Fruit fly (Drosophila melanogaster): ENCODE data around the gene CG15922.

CG15922 gene

DNA sequence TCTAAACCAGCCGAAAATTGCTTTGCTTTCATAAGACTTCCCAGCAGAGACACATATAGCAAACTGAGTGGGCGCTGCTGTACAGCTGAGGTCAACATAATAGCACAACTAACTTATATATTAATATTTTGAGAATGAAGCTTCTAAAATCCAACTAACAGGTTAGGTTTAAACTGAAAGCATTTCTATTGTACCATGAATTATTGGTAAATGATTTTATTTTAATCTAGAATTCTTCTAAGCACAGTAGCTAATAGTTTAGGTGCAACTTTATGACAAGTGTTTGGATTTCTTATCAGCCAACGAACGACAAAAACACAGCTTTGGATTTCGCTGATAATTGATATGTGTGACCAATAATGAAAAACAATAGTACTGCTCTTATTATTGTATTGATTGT is 5.1 kb downstream of the CG15922 start:
- TF ChIP-seq HLH106 (tag; optimal IDR thresholded peaks at IDR 0.05) (peak; percentile 23), psq (GFP tag; optimal IDR thresholded peaks at IDR 0.05) (no peak), Vsx2 (GFP tag; optimal IDR thresholded peaks at IDR 0.05; ENCODE audit: partially characterized antibody) (no peak), woc (GFP tag; optimal IDR thresholded peaks at IDR 0.05) (peak; percentile 45), Hr83 (GFP tag; optimal IDR thresholded peaks at IDR 0.05; ENCODE audit: poor library complexity, severe bottlenecking) (no peak), OdsH (GFP tag; optimal IDR thresholded peaks at IDR 0.05) (no peak), dsf (GFP tag; optimal IDR thresholded peaks at IDR 0.05; ENCODE audit: borderline replicate concordance) (no peak), jim (GFP tag; optimal IDR thresholded peaks at IDR 0.05) (no peak), dl (GFP tag; optimal IDR thresholded peaks at IDR 0.05; ENCODE audit: insufficient read depth in 1 of 2, partially characterized antibody in 2 of 2) (no peak), GATAd (GFP tag; optimal IDR thresholded peaks at IDR 0.05) (no peak), sage (GFP tag; optimal IDR thresholded peaks at IDR 0.05) (no peak), rgr (GFP tag; optimal IDR thresholded peaks at IDR 0.05) (no peak), Myc (optimal IDR thresholded peaks at IDR 0.05) (no peak), h (GFP tag; optimal IDR thresholded peaks at IDR 0.05) (peak; percentile 59), lola (GFP tag; optimal IDR thresholded peaks at IDR 0.05) (no peak), tai (GFP tag; optimal IDR thresholded peaks at IDR 0.05) (no peak), CrebA (GFP tag; optimal IDR thresholded peaks at IDR 0.05; ENCODE audit: borderline replicate concordance) (no peak), Dfd (GFP tag; optimal IDR thresholded peaks at IDR 0.05) (no peak), pan (optimal IDR thresholded peaks at IDR 0.05) (no peak), foxo (GFP tag; optimal IDR thresholded peaks at IDR 0.05) (peak in 1 of 2 experiments; percentile 71), fru (GFP tag; optimal IDR thresholded peaks at IDR 0.05) (peak; percentile 60), Sp1 (GFP tag; optimal IDR thresholded peaks at IDR 0.05) (no peak)

DNA sequence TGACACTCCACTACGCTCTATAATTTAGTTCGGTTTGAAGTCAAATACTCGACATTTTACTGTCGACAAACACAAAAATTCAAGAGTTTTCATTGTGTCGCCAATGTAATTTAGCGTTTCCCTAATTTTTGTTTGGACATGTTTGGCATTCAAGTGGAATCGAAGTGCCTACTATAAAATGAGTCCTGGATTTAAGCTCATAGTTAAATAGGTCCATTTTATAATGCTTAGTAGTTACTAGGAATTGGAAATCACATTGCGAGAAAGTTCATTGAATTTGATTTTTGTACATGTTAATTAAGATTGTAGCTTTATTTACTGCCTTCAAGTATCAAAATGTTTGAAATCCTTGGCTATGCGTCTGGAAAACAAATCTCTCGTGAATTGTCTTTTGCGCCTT is 5.8 kb downstream of the CG15922 start, which contains the start of gene att-ORFB:
Gene att-ORFB, minus strand, starts transcription at position 101 of the 400 bp plus-strand sequence.
- no peak for TF ChIP-seq Dfd (GFP tag; optimal IDR thresholded peaks at IDR 0.05)
- no peak for TF ChIP-seq sv (GFP tag; optimal IDR thresholded peaks at IDR 0.05)
- no peak for TF ChIP-seq Vsx2 (GFP tag; optimal IDR thresholded peaks at IDR 0.05; ENCODE audit: partially characterized antibody)
- no peak for TF ChIP-seq Myc (optimal IDR thresholded peaks at IDR 0.05)
- no peak for TF ChIP-seq Dif (GFP tag; optimal IDR thresholded peaks at IDR 0.05; ENCODE audit: partially characterized antibody)
- no peak for TF ChIP-seq ey (GFP tag; optimal IDR thresholded peaks at IDR 0.05)
- TF ChIP-seq brk (GFP tag; optimal IDR thresholded peaks at IDR 0.05): no peak
- no peak for TF ChIP-seq OdsH (GFP tag; optimal IDR thresholded peaks at IDR 0.05)
- TF ChIP-seq pan (optimal IDR thresholded peaks at IDR 0.05): no peak
- TF ChIP-seq lola (GFP tag; optimal IDR thresholded peaks at IDR 0.05): no peak
- TF ChIP-seq Sp1 (GFP tag; optimal IDR thresholded peaks at IDR 0.05): no peak

DNA sequence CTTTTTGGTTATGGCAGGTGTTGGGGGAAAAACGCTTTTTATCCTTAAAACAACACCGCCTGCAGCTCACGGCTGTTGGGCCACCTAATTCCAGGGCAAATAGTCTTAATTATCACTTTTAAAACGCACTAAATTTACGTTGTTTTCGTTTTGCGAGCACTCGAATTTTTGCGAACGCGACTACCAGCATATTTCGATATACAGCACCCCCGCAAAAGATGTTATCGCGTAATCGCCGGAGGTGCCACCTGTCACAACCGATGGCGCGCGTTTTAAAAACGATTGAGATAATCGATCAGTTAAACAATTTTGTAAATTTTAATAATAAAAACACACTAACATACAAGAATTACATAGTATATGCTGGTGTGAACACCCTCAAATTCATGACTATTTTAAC is 8.0 kb downstream of the CG15922 start, which contains the start of gene Stat92E:
Gene Stat92E, minus strand, starts transcription at position 219 of the 400 bp plus-strand sequence.
- TF ChIP-seq Sp1 (GFP tag; optimal IDR thresholded peaks at IDR 0.05) (no peak), h (GFP tag; optimal IDR thresholded peaks at IDR 0.05) (peak; percentile 13), sage (GFP tag; optimal IDR thresholded peaks at IDR 0.05) (no peak), tai (GFP tag; optimal IDR thresholded peaks at IDR 0.05) (no peak), dl (GFP tag; optimal IDR thresholded peaks at IDR 0.05; ENCODE audit: insufficient read depth in 1 of 2, partially characterized antibody in 2 of 2) (peak in 1 of 2 experiments; percentile 6), Rel (GFP tag; optimal IDR thresholded peaks at IDR 0.05) (no peak), Rel (tag; optimal IDR thresholded peaks at IDR 0.05) (no peak), N (GFP tag; optimal IDR thresholded peaks at IDR 0.05) (no peak)

DNA sequence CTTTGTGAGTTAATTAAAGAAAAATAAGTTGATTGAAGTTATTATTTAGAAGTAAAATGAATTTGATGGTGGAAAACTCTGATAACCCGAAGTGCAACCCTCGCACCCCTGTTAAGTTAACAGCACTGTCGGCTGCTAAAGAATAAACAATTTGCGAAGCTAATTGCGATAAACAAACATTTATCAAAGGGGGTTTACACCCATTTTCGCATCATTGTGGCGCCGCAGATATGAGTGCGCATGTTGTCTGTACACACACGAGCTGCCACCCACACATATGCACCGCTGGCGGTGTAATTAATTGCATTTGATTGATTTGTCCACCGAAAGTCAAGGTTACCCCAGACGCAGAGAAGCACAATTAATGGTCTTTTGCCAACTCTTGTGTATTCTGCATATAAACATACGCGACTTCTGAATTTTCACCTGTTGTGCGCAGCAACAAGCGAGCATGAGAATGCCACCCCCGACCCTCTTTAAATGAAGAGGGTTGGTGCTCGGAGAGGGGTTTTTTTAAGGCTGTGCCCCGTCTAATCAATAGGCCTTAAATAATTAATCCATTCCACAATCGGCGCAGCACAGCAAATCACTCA is 8.5 kb downstream of the CG15922 start:
- TF ChIP-seq CrebA (GFP tag; optimal IDR thresholded peaks at IDR 0.05; ENCODE audit: borderline replicate concordance): no peak
- TF ChIP-seq Rel (GFP tag; optimal IDR thresholded peaks at IDR 0.05): no peak
- TF ChIP-seq Rel (tag; optimal IDR thresholded peaks at IDR 0.05): peak; percentile 98

DNA sequence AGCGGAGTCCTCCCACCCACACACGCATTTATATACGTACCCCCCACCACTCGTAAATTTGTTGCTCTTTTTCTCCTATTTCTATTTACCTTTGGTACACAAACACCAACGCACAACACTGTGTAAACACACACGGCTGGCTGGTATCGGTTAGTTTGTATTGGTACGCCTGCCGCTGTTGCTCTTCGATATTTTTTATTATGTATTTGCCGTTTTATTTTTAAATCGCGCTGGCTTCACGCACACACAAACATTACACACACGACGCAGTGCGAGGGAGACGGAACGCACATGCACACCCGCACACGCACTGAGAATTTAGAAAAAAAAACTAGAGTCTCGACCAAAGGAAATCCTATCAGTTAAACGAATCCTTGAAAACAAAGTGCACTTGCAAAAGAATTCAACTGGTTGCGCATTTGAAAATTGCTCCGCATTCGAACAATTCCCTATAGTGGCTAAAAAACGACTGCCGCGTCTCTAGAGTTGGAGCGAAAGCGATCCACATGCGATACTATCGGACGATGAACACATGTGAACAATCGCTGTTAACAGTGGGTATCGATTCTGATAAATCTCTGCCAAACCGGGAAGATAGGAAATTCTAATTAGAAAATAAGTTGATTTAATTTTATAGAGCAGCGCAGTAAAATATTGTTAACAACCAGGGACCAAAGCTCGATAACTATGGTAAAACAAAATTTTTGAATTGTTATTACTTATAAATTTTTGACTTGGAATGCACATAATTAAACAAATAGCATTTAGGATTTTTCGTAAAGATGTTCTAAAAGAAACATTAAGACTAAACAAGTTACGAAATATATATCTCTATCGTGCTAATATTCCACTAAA is 9.2 kb downstream of the CG15922 start:
- peak; percentile 1 for TF ChIP-seq br (GFP tag; optimal IDR thresholded peaks at IDR 0.05)
- peak; percentile 52 for TF ChIP-seq woc (GFP tag; optimal IDR thresholded peaks at IDR 0.05)
- peak; percentile 55 for TF ChIP-seq jim (GFP tag; optimal IDR thresholded peaks at IDR 0.05)
- peak; percentile 25 for TF ChIP-seq Sp1 (GFP tag; optimal IDR thresholded peaks at IDR 0.05)
- TF ChIP-seq Hnf4 (GFP tag; optimal IDR thresholded peaks at IDR 0.05): peak; percentile 14
- peak; percentile 23 for TF ChIP-seq Mio (GFP tag; optimal IDR thresholded peaks at IDR 0.05)
- peak in 1 of 2 experiments; percentile 8 for TF ChIP-seq dl (GFP tag; optimal IDR thresholded peaks at IDR 0.05; ENCODE audit: insufficient read depth in 1 of 2, partially characterized antibody in 2 of 2)
- TF ChIP-seq dsf (GFP tag; optimal IDR thresholded peaks at IDR 0.05; ENCODE audit: borderline replicate concordance): no peak
- TF ChIP-seq h (GFP tag; optimal IDR thresholded peaks at IDR 0.05): peak; percentile 78
- TF ChIP-seq Dif (GFP tag; optimal IDR thresholded peaks at IDR 0.05; ENCODE audit: partially characterized antibody): peak; percentile 37
- no peak for TF ChIP-seq Hr78 (GFP tag; optimal IDR thresholded peaks at IDR 0.05)
- peak; percentile 50 for TF ChIP-seq CG32264 (GFP tag; optimal IDR thresholded peaks at IDR 0.05)
- peak; percentile 19 for TF ChIP-seq N (GFP tag; optimal IDR thresholded peaks at IDR 0.05)
- peak; percentile 47 for TF ChIP-seq tai (GFP tag; optimal IDR thresholded peaks at IDR 0.05)
- no peak for TF ChIP-seq GATAd (GFP tag; optimal IDR thresholded peaks at IDR 0.05)
- TF ChIP-seq HLH106 (tag; optimal IDR thresholded peaks at IDR 0.05): no peak
- peak; percentile 40 for TF ChIP-seq rgr (GFP tag; optimal IDR thresholded peaks at IDR 0.05)
- no peak for TF ChIP-seq Rel (GFP tag; optimal IDR thresholded peaks at IDR 0.05)
- no peak for TF ChIP-seq Rel (tag; optimal IDR thresholded peaks at IDR 0.05)
- TF ChIP-seq Hr83 (GFP tag; optimal IDR thresholded peaks at IDR 0.05; ENCODE audit: poor library complexity, severe bottlenecking): peak; percentile 97
- peak in 1 of 2 experiments; percentile 27 for TF ChIP-seq foxo (GFP tag; optimal IDR thresholded peaks at IDR 0.05)
- TF ChIP-seq OdsH (GFP tag; optimal IDR thresholded peaks at IDR 0.05): peak; percentile 23

Measured in whole organism, wandering third instar larva.